Worm (Caenorhabditis elegans) whole organism, late embryonic: ENCODE measurements around the gene C25D7.16.

Experiments used
- C38D4.7 ChIP-seq: fragments of 200-800 bp; sonication (Bioruptor generic); optimal IDR thresholded peaks from 2 replicates; lab custom pipeline; 2018; ENCODE audit warnings: mild to moderate bottlenecking, missing genetic modification characterization, moderate library complexity, missing compliant biosample characterization
- K02D7.2 ChIP-seq: sonication (generic microtip); optimal IDR thresholded peaks from 2 replicates; lab custom pipeline; 2017; ENCODE audit warnings: mild to moderate bottlenecking, missing genetic modification characterization, missing compliant biosample characterization
- K09A11.1 ChIP-seq: sonication (generic microtip); optimal IDR thresholded peaks from 2 replicates; lab custom pipeline; 2017; ENCODE audit warnings: antibody characterized with exemption, mild to moderate bottlenecking, missing genetic modification characterization, missing compliant biosample characterization; ENCODE audit not compliant: insufficient read depth
- Y22D7AL.16 ChIP-seq: sonication (generic microtip); optimal IDR thresholded peaks from 2 replicates; lab custom pipeline; 2016; ENCODE audit warnings: missing genetic modification characterization, missing compliant biosample characterization
- ahr-1 ChIP-seq: sonication (generic microtip); optimal IDR thresholded peaks from 2 replicates; lab custom pipeline; 2016; ENCODE audit warnings: missing genetic modification characterization, missing compliant biosample characterization
- ceh-14 ChIP-seq: sonication (generic microtip); optimal IDR thresholded peaks from 2 replicates; lab custom pipeline; 2016; ENCODE audit warnings: missing genotype, missing genetic modification characterization, missing compliant biosample characterization
- ceh-19 ChIP-seq: fragments of 200-800 bp; sonication (Bioruptor generic); optimal IDR thresholded peaks from 2 replicates; lab custom pipeline; 2018; ENCODE audit warnings: mild to moderate bottlenecking, missing genetic modification characterization, missing compliant biosample characterization
- ceh-2 ChIP-seq: sonication (generic microtip); optimal IDR thresholded peaks from 2 replicates; lab custom pipeline; 2016; ENCODE audit warnings: missing genotype, missing genetic modification characterization, missing compliant biosample characterization
- ceh-22 ChIP-seq: sonication (generic microtip); optimal IDR thresholded peaks from 2 replicates; lab custom pipeline; 2017; ENCODE audit warnings: missing biosample characterization, missing genetic modification characterization
- ceh-30 ChIP-seq: fragments of 150-350 bp; optimal IDR thresholded peaks from 2 replicates; lab custom pipeline; 2014; ENCODE audit warnings: missing biosample characterization, missing genetic modification characterization
- ceh-31 ChIP-seq: sonication (generic microtip); optimal IDR thresholded peaks from 2 replicates; lab custom pipeline; 2016; ENCODE audit warnings: missing genetic modification characterization, missing compliant biosample characterization
- ceh-34 ChIP-seq: sonication (generic microtip); optimal IDR thresholded peaks from 2 replicates; lab custom pipeline; 2016; ENCODE audit warnings: mild to moderate bottlenecking, missing genetic modification characterization, missing compliant biosample characterization
- ceh-45 ChIP-seq: fragments of 200-800 bp; sonication (Bioruptor generic); IDR thresholded peaks from 2 replicates; pipeline ENCODE4 v1.3.6; 2022; ENCODE audit warnings: missing genetic modification reagents, missing genetic modification characterization, missing compliant biosample characterization
- ceh-6 ChIP-seq: fragments of 200-800 bp; sonication (Bioruptor generic); optimal IDR thresholded peaks from 2 replicates; lab custom pipeline; 2018; ENCODE audit warnings: mild to moderate bottlenecking, missing genetic modification characterization, missing compliant biosample characterization
- ceh-9 ChIP-seq: sonication (generic microtip); optimal IDR thresholded peaks from 2 replicates; lab custom pipeline; 2016; ENCODE audit warnings: mild to moderate bottlenecking, missing genetic modification characterization, inconsistent platforms, missing compliant biosample characterization
- che-1 ChIP-seq: sonication (generic microtip); optimal IDR thresholded peaks from 2 replicates; lab custom pipeline; 2016; ENCODE audit warnings: mild to moderate bottlenecking, missing genetic modification characterization, missing compliant biosample characterization
- dmd-4 ChIP-seq: sonication (generic microtip); optimal IDR thresholded peaks from 2 replicates; lab custom pipeline; 2016; ENCODE audit warnings: borderline replicate concordance, missing genetic modification characterization, missing compliant biosample characterization
- dve-1 ChIP-seq: sonication (generic microtip); optimal IDR thresholded peaks from 2 replicates; lab custom pipeline; 2017; ENCODE audit warnings: antibody characterized with exemption, mild to moderate bottlenecking, missing genetic modification characterization, missing compliant biosample characterization
- elt-4 ChIP-seq: sonication (generic microtip); optimal IDR thresholded peaks from 2 replicates; lab custom pipeline; 2016; ENCODE audit warnings: missing genetic modification characterization, missing compliant biosample characterization
- ets-4 ChIP-seq: sonication (generic microtip); optimal IDR thresholded peaks from 2 replicates; lab custom pipeline; 2016; ENCODE audit warnings: missing genetic modification characterization, missing compliant biosample characterization
- eyg-1 ChIP-seq: sonication (generic microtip); optimal IDR thresholded peaks from 2 replicates; lab custom pipeline; 2016; ENCODE audit warnings: missing genotype, missing genetic modification characterization, missing compliant biosample characterization
- fax-1 ChIP-seq: sonication (generic microtip); optimal IDR thresholded peaks from 2 replicates; lab custom pipeline; 2016; ENCODE audit warnings: missing genotype, missing genetic modification characterization, missing compliant biosample characterization
- gmeb-2 ChIP-seq: sonication (generic microtip); optimal IDR thresholded peaks from 2 replicates; lab custom pipeline; 2016; ENCODE audit warnings: missing genetic modification characterization, inconsistent platforms, missing compliant biosample characterization
- hlh-13 ChIP-seq: fragments of 200-800 bp; sonication (Bioruptor generic); optimal IDR thresholded peaks from 2 replicates; lab custom pipeline; 2018; ENCODE audit warnings: mild to moderate bottlenecking, missing genetic modification characterization, missing compliant biosample characterization
- hlh-15 ChIP-seq: sonication (generic microtip); optimal IDR thresholded peaks from 2 replicates; lab custom pipeline; 2016; ENCODE audit warnings: missing genetic modification characterization, missing compliant biosample characterization
- lin-11 ChIP-seq: fragments of 200-800 bp; sonication (Bioruptor generic); optimal IDR thresholded peaks from 2 replicates; lab custom pipeline; 2018; ENCODE audit warnings: mild to moderate bottlenecking, missing genetic modification characterization, missing compliant biosample characterization
- madf-2 ChIP-seq: sonication (generic microtip); optimal IDR thresholded peaks from 2 replicates; lab custom pipeline; 2017; ENCODE audit warnings: missing genetic modification characterization, missing compliant biosample characterization
- mec-3 ChIP-seq: sonication (generic microtip); optimal IDR thresholded peaks from 2 replicates; lab custom pipeline; 2016; ENCODE audit warnings: borderline replicate concordance, missing genetic modification characterization, missing compliant biosample characterization
- nfya-1 ChIP-seq: sonication (generic microtip); optimal IDR thresholded peaks from 2 replicates; lab custom pipeline; 2017; ENCODE audit warnings: missing genetic modification characterization, mild to moderate bottlenecking, missing compliant biosample characterization, antibody characterized with exemption, moderate library complexity
- nhr-232 ChIP-seq: sonication (generic microtip); optimal IDR thresholded peaks from 2 replicates; lab custom pipeline; 2016; ENCODE audit warnings: missing genetic modification characterization, missing compliant biosample characterization
- npax-4 ChIP-seq: sonication (generic microtip); optimal IDR thresholded peaks from 2 replicates; lab custom pipeline; 2016; ENCODE audit warnings: missing genetic modification characterization, missing compliant biosample characterization
- pat-9 ChIP-seq: fragments of 200-800 bp; sonication (Bioruptor generic); optimal IDR thresholded peaks from 2 replicates; lab custom pipeline; 2018; ENCODE audit warnings: mild to moderate bottlenecking, missing genetic modification characterization, moderate library complexity, missing compliant biosample characterization
- pax-1 ChIP-seq: fragments of 150-350 bp; optimal IDR thresholded peaks from 2 replicates; lab custom pipeline; 2014; ENCODE audit warnings: missing biosample characterization, missing genetic modification characterization
- pqm-1 ChIP-seq: sonication (generic microtip); optimal IDR thresholded peaks from 2 replicates; lab custom pipeline; 2016; ENCODE audit warnings: missing genetic modification characterization, missing compliant biosample characterization
- pros-1 ChIP-seq: fragments of 150-350 bp; optimal IDR thresholded peaks from 2 replicates; lab custom pipeline; 2014; ENCODE audit warnings: missing biosample characterization, missing genetic modification reagents, missing genetic modification characterization
- ref-2 ChIP-seq: sonication (generic microtip); optimal IDR thresholded peaks from 2 replicates; lab custom pipeline; 2016; ENCODE audit warnings: missing genetic modification characterization, missing compliant biosample characterization
- rnt-1 ChIP-seq: sonication (generic microtip); optimal IDR thresholded peaks from 2 replicates; lab custom pipeline; 2016; ENCODE audit warnings: missing genetic modification characterization, missing compliant biosample characterization
- sdc-2 ChIP-seq: sonication (generic microtip); optimal IDR thresholded peaks from 2 replicates; lab custom pipeline; 2016; ENCODE audit warnings: missing genotype, missing genetic modification characterization, missing compliant biosample characterization
- tbx-2 ChIP-seq: sonication (generic microtip); optimal IDR thresholded peaks from 2 replicates; lab custom pipeline; 2016; ENCODE audit warnings: missing genetic modification characterization, missing compliant biosample characterization
- tbx-7 ChIP-seq: sonication (generic microtip); optimal IDR thresholded peaks from 2 replicates; lab custom pipeline; 2016; ENCODE audit warnings: missing genotype, missing genetic modification characterization, missing compliant biosample characterization
- ttx-3 ChIP-seq: sonication (generic microtip); optimal IDR thresholded peaks from 2 replicates; lab custom pipeline; 2016; ENCODE audit warnings: missing genetic modification reagents, missing genetic modification characterization, missing compliant biosample characterization
- ztf-16 ChIP-seq: sonication (generic microtip); optimal IDR thresholded peaks from 2 replicates; lab custom pipeline; 2017; ENCODE audit warnings: missing genetic modification characterization, missing compliant biosample characterization

Gene C25D7.16

ce11 chrV:15088613-15089012 is 32.6 kb downstream of the C25D7.16 start, which contains the start of gene C01G10.18:
Gene C01G10.18, minus strand, starts transcription at chrV:15088713.
- TF ChIP-seq pat-9: no peak
- no peak for TF ChIP-seq ceh-14 (tag; lab: Kevin White, UChicago)
- TF ChIP-seq C38D4.7 (GFP tag; lab: Kevin White, UChicago): no peak
- TF ChIP-seq ceh-2: no peak
- no peak for TF ChIP-seq elt-4 (tag; lab: Kevin White, UChicago)
- TF ChIP-seq ceh-6 (GFP tag; lab: Kevin White, UChicago): no peak
- TF ChIP-seq fax-1: no peak
- no peak for TF ChIP-seq madf-2 (tag; lab: Kevin White, UChicago)
- TF ChIP-seq ceh-45 (GFP tag; lab: Robert Waterston, UW): no peak
- no peak for TF ChIP-seq hlh-13 (GFP tag; lab: Kevin White, UChicago)
- no peak for TF ChIP-seq nhr-232 (tag; lab: Kevin White, UChicago)
- no peak for TF ChIP-seq tbx-7 (tag; lab: Kevin White, UChicago)
- no peak for TF ChIP-seq ceh-34 (tag; lab: Kevin White, UChicago)
- TF ChIP-seq ref-2 (tag; lab: Kevin White, UChicago): no peak
- no peak for TF ChIP-seq hlh-15 (tag; lab: Kevin White, UChicago)
- no peak for TF ChIP-seq ztf-16

ce11 chrV:15089438-15089837 is 33.5 kb downstream of the C25D7.16 start, which contains the start of the genes C01G10.5 and C01G10.4:
Gene C01G10.5, minus strand, starts transcription at chrV:15089538.
Gene C01G10.4, plus strand, starts transcription at chrV:15089740.
- no peak for TF ChIP-seq K02D7.2 (tag; lab: Kevin White, UChicago)
- no peak for TF ChIP-seq gmeb-2 (tag; lab: Kevin White, UChicago)
- TF ChIP-seq eyg-1 (tag; lab: Kevin White, UChicago): no peak
- TF ChIP-seq ztf-16: no peak
- no peak for TF ChIP-seq pros-1 (tag; lab: Kevin White, UChicago)
- TF ChIP-seq mec-3 (tag; lab: Kevin White, UChicago): no peak
- TF ChIP-seq dmd-4 (tag; lab: Kevin White, UChicago): no peak
- TF ChIP-seq npax-4: no peak

ce11 chrV:15090457-15090856 is 34.5 kb downstream of the C25D7.16 start, which contains the start of gene C01G10.17:
Gene C01G10.17, plus strand, starts transcription at chrV:15090757.
- TF ChIP-seq tbx-2 (tag; lab: Kevin White, UChicago) (no peak), ceh-45 (GFP tag; lab: Robert Waterston, UW) (no peak), sdc-2 (tag; lab: Kevin White, UChicago) (no peak), ahr-1 (no peak), ceh-22 (tag; lab: Kevin White, UChicago) (no peak), nhr-232 (tag; lab: Kevin White, UChicago) (no peak), fax-1 (no peak), ttx-3 (tag; lab: Kevin White, UChicago) (no peak), K02D7.2 (tag; lab: Kevin White, UChicago) (no peak), ets-4 (no peak)

ce11 chrV:15092666-15093065 is 36.7 kb downstream of the C25D7.16 start, which contains the start of gene txt-12:
Gene txt-12, plus strand, starts transcription at chrV:15092966.
- TF ChIP-seq rnt-1: no peak
- TF ChIP-seq ceh-6 (GFP tag; lab: Kevin White, UChicago): no peak
- TF ChIP-seq ceh-19 (GFP tag; lab: Kevin White, UChicago): no peak
- TF ChIP-seq pqm-1 (tag; lab: Kevin White, UChicago): no peak
- no peak for TF ChIP-seq pax-1 (tag; lab: Kevin White, UChicago)
- no peak for TF ChIP-seq che-1 (tag; lab: Kevin White, UChicago)
- TF ChIP-seq lin-11 (tag; lab: Kevin White, UChicago): no peak
- TF ChIP-seq ceh-9 (tag; lab: Kevin White, UChicago): no peak
- no peak for TF ChIP-seq K09A11.1 (tag; lab: Kevin White, UChicago)
- no peak for TF ChIP-seq Y22D7AL.16 (tag; lab: Kevin White, UChicago)
- no peak for TF ChIP-seq ahr-1
- TF ChIP-seq dve-1: no peak
- TF ChIP-seq ceh-30 (tag; lab: Kevin White, UChicago): no peak
- TF ChIP-seq ceh-31 (tag; lab: Kevin White, UChicago): no peak
- TF ChIP-seq pat-9: no peak
- TF ChIP-seq ceh-22 (tag; lab: Kevin White, UChicago): no peak
- TF ChIP-seq nfya-1 (tag; lab: Kevin White, UChicago): no peak
